Worm (Caenorhabditis elegans) whole organism, mixed stage, embryonic: ENCODE results near the gene aak-1.

ENCODE experiments used
- blmp-1 ChIP-seq: fragments of 150-350 bp; optimal IDR thresholded peaks from 2 replicates; lab custom pipeline; 2014; ENCODE audit warnings: missing biosample characterization, missing genetic modification characterization
- elt-1 ChIP-seq: sonication (generic microtip); optimal IDR thresholded peaks from 2 replicates; lab custom pipeline; 2017; ENCODE audit warnings: missing genetic modification characterization, mild to moderate bottlenecking, missing compliant biosample characterization, antibody characterized with exemption, moderate library complexity, borderline replicate concordance; ENCODE audit not compliant: insufficient read depth
- lsy-2 ChIP-seq: fragments of 150-350 bp; optimal IDR thresholded peaks from 2 replicates; lab custom pipeline; 2014; ENCODE audit warnings: missing biosample characterization, missing genetic modification characterization
- nhr-12 ChIP-seq: fragments of 150-350 bp; optimal IDR thresholded peaks from 2 replicates; lab custom pipeline; 2014; ENCODE audit warnings: missing biosample characterization, missing genetic modification characterization
- nhr-2 ChIP-seq: fragments of 150-350 bp; optimal IDR thresholded peaks from 2 replicates; lab custom pipeline; 2014; ENCODE audit warnings: missing biosample characterization, missing genetic modification characterization
- nhr-76 ChIP-seq: sonication (generic microtip); optimal IDR thresholded peaks from 2 replicates; lab custom pipeline; 2017; ENCODE audit warnings: missing biosample characterization, missing genetic modification characterization
- pha-4 ChIP-seq: fragments of 150-350 bp; optimal IDR thresholded peaks from 2 replicates; lab custom pipeline; 2018; ENCODE audit warnings: missing biosample characterization, missing genetic modification reagents, missing genetic modification characterization
- unc-62 ChIP-seq: fragments of 150-350 bp; optimal IDR thresholded peaks from 2 replicates; lab custom pipeline; 2014; ENCODE audit warnings: missing biosample characterization, missing genetic modification reagents, missing genetic modification characterization
- ztf-11 ChIP-seq: fragments of 150-350 bp; optimal IDR thresholded peaks from 2 replicates; lab custom pipeline; 2014; ENCODE audit warnings: missing biosample characterization, missing genetic modification characterization

ce11 chrIII:8769253-8769652 is 8.4 kb upstream of the aak-1 start, which contains the start of gene K02D10.1:
- no peak for TF ChIP-seq lsy-2 (tag; lab: Kevin White, UChicago)
- no peak for TF ChIP-seq ztf-11 (tag; lab: Kevin White, UChicago)
- no peak for TF ChIP-seq unc-62
- no peak for TF ChIP-seq nhr-2
- no peak for TF ChIP-seq elt-1 (tag; lab: Kevin White, UChicago)
- no peak for TF ChIP-seq blmp-1 (tag; lab: Kevin White, UChicago)
- TF ChIP-seq nhr-76 (tag; lab: Kevin White, UChicago) = no peak
- no peak for TF ChIP-seq nhr-12 (tag; lab: Kevin White, UChicago)
- TF ChIP-seq pha-4 (tag; lab: Kevin White, UChicago) = no peak
